Worm (Caenorhabditis elegans): Measurements from ENCODE around the gene nmy-1.

DNA sequence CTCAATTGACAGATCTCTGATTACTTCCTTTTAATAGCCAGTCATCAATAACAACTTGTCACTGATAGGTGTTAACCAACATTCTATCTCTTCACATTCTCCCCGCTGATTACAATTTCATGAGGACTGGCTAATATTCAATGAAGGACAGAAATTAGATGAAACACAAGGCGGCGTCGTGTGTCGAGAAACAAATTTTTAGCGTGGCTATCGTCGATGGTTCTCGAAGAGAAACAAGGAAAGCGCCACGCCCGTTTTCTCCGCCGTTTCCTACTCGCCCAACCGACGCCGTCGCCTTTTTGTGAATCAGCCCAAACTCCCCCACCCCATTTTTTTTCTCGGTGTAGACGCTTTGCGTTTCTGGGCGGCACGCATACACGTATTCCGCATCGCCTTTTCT, 45.4 kb upstream of the nmy-1 start, which contains the start of gene F53B3.6:
- TF ChIP-seq him-1 (tag; optimal IDR thresholded peaks at IDR 0.05), result no peak
- TF ChIP-seq dao-5 (tag; optimal IDR thresholded peaks at IDR 0.05), result no peak
- no peak for TF ChIP-seq W03F9.2 (tag; optimal IDR thresholded peaks at IDR 0.05)
